Worm (Caenorhabditis elegans) whole organism, young adult: Measurements from ENCODE around the gene K08H2.3.

ENCODE experiments used
- F10E7.11 ChIP-seq: sonication (generic microtip); optimal IDR thresholded peaks from 2 replicates; lab custom pipeline; 2017; ENCODE audit warnings: mild to moderate bottlenecking, missing genetic modification characterization, moderate library complexity, missing compliant biosample characterization
- F33H1.4 ChIP-seq: fragments of 200-800 bp; sonication (Bioruptor generic); IDR thresholded peaks from 2 replicates; pipeline ENCODE4 v1.3.6; 2022; ENCODE audit warnings: missing genetic modification reagents, missing genetic modification characterization, missing compliant biosample characterization
- mes-4 ChIP-seq: sonication (generic microtip); optimal IDR thresholded peaks from 2 replicates; lab custom pipeline; 2016; ENCODE audit warnings: missing genotype, missing genetic modification characterization, missing compliant biosample characterization
- snpc-4 ChIP-seq, 5 experiments: fragments of 150-350 bp in 1 of 5; sonication (generic microtip) in 4 of 5; optimal IDR thresholded peaks; 2 replicates each; lab custom pipeline; 2014 to 2018; ENCODE audit warnings: missing genetic modification characterization in 5 of 5, missing biosample characterization in 3 of 5, antibody characterized with exemption in 2 of 5, mild to moderate bottlenecking in 2 of 5, missing compliant biosample characterization in 2 of 5, missing genotype in 2 of 5, moderate library complexity in 2 of 5, missing genetic modification reagents in 1 of 5

DNA sequence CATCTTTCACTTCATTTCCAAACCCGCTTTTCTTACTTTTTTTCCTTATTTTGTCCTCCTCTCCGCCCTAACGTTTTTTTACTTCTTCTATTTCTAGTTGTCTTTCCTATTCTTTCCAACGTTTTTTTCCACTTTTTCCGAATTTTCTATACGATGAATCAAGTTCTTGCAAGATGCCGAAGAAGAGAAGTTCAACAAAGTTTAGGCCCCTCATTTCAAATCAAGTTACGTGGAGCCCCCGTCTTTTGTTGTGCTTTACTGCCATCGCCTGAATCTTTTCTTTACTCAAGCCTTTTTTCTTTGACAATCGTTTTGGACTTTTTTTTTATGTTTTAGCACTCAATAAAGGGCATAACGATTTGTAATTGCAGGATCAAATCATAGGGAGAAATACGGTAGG is 35.8 kb upstream of the K08H2.3 start, which contains the start of gene unc-9:
- TF ChIP-seq snpc-4 (GFP tag; optimal IDR thresholded peaks at IDR 0.05; lab: Kevin White, UChicago) = no peak
- TF ChIP-seq snpc-4 (tag; optimal IDR thresholded peaks at IDR 0.05; lab: Kevin White, UChicago) = no peak
- TF ChIP-seq F33H1.4 (GFP tag; lab: Robert Waterston, UW) = no peak
- TF ChIP-seq F10E7.11 (tag; lab: Kevin White, UChicago) = no peak
- no peak for TF ChIP-seq mes-4 (tag; lab: Kevin White, UChicago)
